Worm (Caenorhabditis elegans) whole organism, midembryonic: Measurements from ENCODE around the gene C04B4.6.

ENCODE experiments used
- T22C8.4 ChIP-seq: fragments of 200-800 bp; sonication (Bioruptor generic); IDR thresholded peaks from 2 replicates; pipeline ENCODE4 v1.3.6; 2022; ENCODE audit warnings: missing genetic modification characterization, missing compliant biosample characterization
- cog-1 ChIP-seq: sonication (generic microtip); optimal IDR thresholded peaks from 2 replicates; lab custom pipeline; 2016; ENCODE audit warnings: missing genetic modification characterization, missing compliant biosample characterization
- flt-1 ChIP-seq: fragments of 200-800 bp; sonication (Bioruptor generic); IDR thresholded peaks from 2 replicates; pipeline ENCODE4 v1.3.6; 2022; ENCODE audit warnings: missing genetic modification characterization, missing compliant biosample characterization
- klf-2 ChIP-seq: fragments of 200-800 bp; sonication (Bioruptor generic); conservative IDR thresholded peaks from 2 replicates; pipeline ENCODE4 v1.3.6; 2022; ENCODE audit warnings: missing genetic modification reagents, missing genetic modification characterization, missing compliant biosample characterization
- med-1 ChIP-seq: sonication (generic microtip); optimal IDR thresholded peaks from 2 replicates; lab custom pipeline; 2017; ENCODE audit warnings: missing genetic modification characterization, mild to moderate bottlenecking, missing compliant biosample characterization, antibody characterized with exemption, missing genetic modification reagents; ENCODE audit not compliant: insufficient read depth
- ref-1 ChIP-seq: fragments of 200-800 bp; sonication (Bioruptor generic); conservative IDR thresholded peaks from 2 replicates; pipeline ENCODE4 v1.3.6; 2022; ENCODE audit warnings: missing genetic modification reagents, missing genetic modification characterization, missing compliant biosample characterization
- tab-1 ChIP-seq: fragments of 200-800 bp; sonication (Bioruptor generic); IDR thresholded peaks from 2 replicates; pipeline ENCODE4 v1.3.6; 2022; ENCODE audit warnings: missing genetic modification characterization, missing compliant biosample characterization
- ztf-23 ChIP-seq: fragments of 200-800 bp; sonication (Bioruptor generic); IDR thresholded peaks from 2 replicates; pipeline ENCODE4 v1.3.6; 2022; ENCODE audit warnings: missing genetic modification reagents, missing genetic modification characterization, missing compliant biosample characterization
- ztf-29 ChIP-seq: fragments of 200-800 bp; sonication (Bioruptor generic); IDR thresholded peaks from 2 replicates; pipeline ENCODE4 v1.3.6; 2022; ENCODE audit warnings: missing genetic modification reagents, missing genetic modification characterization, missing compliant biosample characterization

DNA sequence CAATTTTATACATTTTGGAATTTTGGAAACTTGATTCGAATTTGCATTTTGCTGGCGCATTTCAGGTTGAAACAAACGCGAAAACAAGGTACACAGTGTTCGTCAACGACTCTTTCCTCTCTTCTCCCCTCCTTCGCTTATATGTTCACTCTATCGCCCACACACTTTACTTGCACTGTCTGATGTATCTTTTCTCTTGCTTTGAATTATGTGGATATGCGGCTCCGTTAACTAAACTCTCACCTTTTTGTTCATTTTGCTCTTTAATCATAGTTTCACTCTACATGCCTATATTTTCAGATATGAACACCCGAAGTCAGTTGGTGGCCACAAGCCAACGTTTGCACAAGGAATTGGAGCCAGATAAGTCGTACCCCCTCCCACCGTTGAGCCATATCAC is 18.8 kb upstream of the C04B4.6 start, which contains the start of gene W06D11.1:
- TF ChIP-seq tab-1 (GFP tag; lab: Robert Waterston, UW): no peak
- TF ChIP-seq T22C8.4 (GFP tag; lab: Robert Waterston, UW): no peak
- TF ChIP-seq flt-1 (GFP tag; lab: Robert Waterston, UW): no peak
- no peak for TF ChIP-seq klf-2 (GFP tag; lab: Robert Waterston, UW)
- no peak for TF ChIP-seq cog-1 (tag; lab: Kevin White, UChicago)
- TF ChIP-seq ref-1 (GFP tag; lab: Robert Waterston, UW): no peak
- TF ChIP-seq ztf-23 (GFP tag; lab: Robert Waterston, UW): no peak
- no peak for TF ChIP-seq ztf-29
- no peak for TF ChIP-seq med-1 (GFP tag; lab: Kevin White, UChicago)
